Fruit fly (Drosophila melanogaster) whole organism, embryonic: ENCODE data around the gene hiro.

Experiments used
- Atf6 ChIP-seq: fragments of 200-800 bp; sonication (Bioruptor generic); IDR thresholded peaks from 2 replicates; pipeline ENCODE4 v1.3.6; 2022; ENCODE audit warnings: missing biosample characterization, missing genetic modification characterization
- CG11456 ChIP-seq: fragments of 200-800 bp; sonication (Bioruptor generic); IDR thresholded peaks from 3 replicates; pipeline ENCODE4 v1.3.6; 2022; ENCODE audit warnings: missing biosample characterization, missing genetic modification characterization
- CG12219 ChIP-seq: fragments of 200-800 bp; sonication (Bioruptor generic); optimal IDR thresholded peaks from 3 replicates; lab custom pipeline; 2018; ENCODE audit warnings: missing biosample characterization, mild to moderate bottlenecking, missing genetic modification characterization
- CG13894 ChIP-seq: fragments of 200-800 bp; sonication (Bioruptor generic); optimal IDR thresholded peaks from 3 replicates; lab custom pipeline; 2018; ENCODE audit warnings: missing biosample characterization, mild to moderate bottlenecking, missing genetic modification characterization, moderate library complexity
- CG15514 ChIP-seq: fragments of 200-800 bp; sonication (Bioruptor generic); optimal IDR thresholded peaks from 3 replicates; lab custom pipeline; 2017; ENCODE audit warnings: missing biosample characterization, missing genetic modification characterization, mild to moderate bottlenecking, moderate library complexity, missing genetic modification reagents
- CG15601 ChIP-seq: fragments of 200-800 bp; sonication (Bioruptor generic); optimal IDR thresholded peaks from 3 replicates; lab custom pipeline; 2019; ENCODE audit warnings: missing biosample characterization, mild to moderate bottlenecking, missing genetic modification characterization, moderate library complexity
- CG3163 ChIP-seq: fragments of 200-800 bp; sonication (Bioruptor generic); optimal IDR thresholded peaks from 3 replicates; lab custom pipeline; 2016; ENCODE audit warnings: missing biosample characterization, missing genetic modification characterization
- CG3281 ChIP-seq: fragments of 200-800 bp; sonication (Bioruptor generic); optimal IDR thresholded peaks from 3 replicates; lab custom pipeline; 2017; ENCODE audit warnings: missing biosample characterization, mild to moderate bottlenecking, missing genetic modification characterization
- CG33557 ChIP-seq: fragments of 200-800 bp; sonication (Bioruptor generic); optimal IDR thresholded peaks from 2 replicates; lab custom pipeline; 2019; ENCODE audit warnings: missing biosample characterization, mild to moderate bottlenecking, missing genetic modification characterization, moderate library complexity
- CG3995 ChIP-seq: fragments of 200-800 bp; sonication (Bioruptor generic); optimal IDR thresholded peaks from 3 replicates; lab custom pipeline; 2016; ENCODE audit warnings: missing biosample characterization, missing genetic modification characterization
- CG6175 ChIP-seq: fragments of 200-800 bp; sonication (Bioruptor generic); IDR thresholded peaks from 3 replicates; pipeline ENCODE4 v1.3.6; 2022; ENCODE audit warnings: missing biosample characterization, missing genetic modification characterization
- CG8089 ChIP-seq: fragments of 200-800 bp; sonication (Bioruptor generic); optimal IDR thresholded peaks from 3 replicates; lab custom pipeline; 2016; ENCODE audit warnings: missing biosample characterization, missing genetic modification characterization
- CG8281 ChIP-seq: fragments of 200-800 bp; sonication (Bioruptor generic); optimal IDR thresholded peaks from 2 replicates; lab custom pipeline; 2018; ENCODE audit warnings: missing biosample characterization, mild to moderate bottlenecking, missing genetic modification characterization, moderate library complexity
- CG9437 ChIP-seq: fragments of 200-800 bp; sonication (Bioruptor generic); optimal IDR thresholded peaks from 2 replicates; lab custom pipeline; 2018; ENCODE audit warnings: missing biosample characterization, mild to moderate bottlenecking, missing genetic modification characterization
- CG9797 ChIP-seq: fragments of 200-800 bp; sonication (Bioruptor generic); optimal IDR thresholded peaks from 3 replicates; lab custom pipeline; 2018; ENCODE audit warnings: missing biosample characterization, mild to moderate bottlenecking, missing genetic modification characterization
- Dad ChIP-seq: fragments of 200-800 bp; sonication (Bioruptor generic); optimal IDR thresholded peaks from 3 replicates; lab custom pipeline; 2016; ENCODE audit warnings: missing biosample characterization, missing genetic modification characterization
- Dp ChIP-seq: fragments of 200-800 bp; sonication (Bioruptor generic); optimal IDR thresholded peaks from 2 replicates; lab custom pipeline; 2018; ENCODE audit warnings: missing biosample characterization, mild to moderate bottlenecking, missing genetic modification characterization, moderate library complexity
- E2f1 ChIP-seq: fragments of 200-800 bp; sonication (Bioruptor generic); IDR thresholded peaks from 2 replicates; pipeline ENCODE4 v1.3.6; 2022; ENCODE audit warnings: missing biosample characterization, missing genetic modification characterization
- H2.0 ChIP-seq: fragments of 200-800 bp; sonication (Bioruptor generic); IDR thresholded peaks from 2 replicates; pipeline ENCODE4 v1.3.6; 2022; ENCODE audit warnings: missing biosample characterization, missing genetic modification characterization
- Hr78 ChIP-seq, 2 experiments: fragments of 200-800 bp in 1 of 2; fragments of >200 bp in 1 of 2; sonication (Bioruptor generic) in 1 of 2; optimal IDR thresholded peaks; 2 replicates each; lab custom pipeline; 2017 to 2019; ENCODE audit warnings: missing biosample characterization in 2 of 2, missing genetic modification characterization in 2 of 2, mild to moderate bottlenecking in 1 of 2, moderate library complexity in 1 of 2
- Hsf ChIP-seq: fragments of 200-800 bp; sonication (Bioruptor generic); optimal IDR thresholded peaks from 3 replicates; lab custom pipeline; 2016; ENCODE audit warnings: missing biosample characterization, missing genetic modification characterization
- Med ChIP-seq: fragments of 200-800 bp; sonication (Bioruptor generic); peaks from one replicate; lab custom pipeline; 2016; ENCODE audit warnings: missing biosample characterization, missing genetic modification characterization, mild to moderate bottlenecking, inconsistent platforms, moderate library complexity
- Mrtf ChIP-seq: fragments of 200-800 bp; sonication (Bioruptor generic); IDR thresholded peaks from 3 replicates; pipeline ENCODE4 v1.3.6; 2022; ENCODE audit warnings: missing biosample characterization, missing genetic modification characterization
- NC2α ChIP-seq: fragments of 200-800 bp; sonication (Bioruptor generic); optimal IDR thresholded peaks from 2 replicates; lab custom pipeline; 2016; ENCODE audit warnings: missing biosample characterization, missing genetic modification characterization
- Taf1 ChIP-seq: fragments of 200-800 bp; sonication (Bioruptor generic); IDR thresholded peaks from 2 replicates; pipeline ENCODE4 v1.3.6; 2022; ENCODE audit warnings: missing biosample characterization, missing genetic modification characterization
- abd-A ChIP-seq: fragments of 200-800 bp; sonication (Bioruptor generic); optimal IDR thresholded peaks from 3 replicates; lab custom pipeline; 2019; ENCODE audit warnings: missing biosample characterization, mild to moderate bottlenecking, missing genetic modification characterization, moderate library complexity
- al ChIP-seq: fragments of 200-800 bp; sonication (Bioruptor generic); IDR thresholded peaks from 2 replicates; pipeline ENCODE4 v1.3.6; 2022; ENCODE audit warnings: missing biosample characterization, missing genetic modification characterization
- bbx ChIP-seq: fragments of 200-800 bp; sonication (Bioruptor generic); IDR thresholded peaks from 2 replicates; pipeline ENCODE4 v1.3.6; 2022; ENCODE audit warnings: missing biosample characterization, missing genetic modification characterization; ENCODE audit not compliant: partially characterized antibody
- caup ChIP-seq: fragments of 200-800 bp; sonication (Bioruptor generic); optimal IDR thresholded peaks from 3 replicates; lab custom pipeline; 2017; ENCODE audit warnings: missing biosample characterization, mild to moderate bottlenecking, missing genetic modification characterization, moderate library complexity; ENCODE audit not compliant: severe bottlenecking
- ci ChIP-seq: fragments of 200-800 bp; sonication (Bioruptor generic); IDR thresholded peaks from 3 replicates; pipeline ENCODE4 v1.3.6; 2022; ENCODE audit warnings: missing biosample characterization, missing genetic modification characterization
- ewg ChIP-seq: fragments of 200-800 bp; sonication (Bioruptor generic); optimal IDR thresholded peaks from 3 replicates; lab custom pipeline; 2017; ENCODE audit warnings: mild to moderate bottlenecking, missing biosample characterization, missing genetic modification reagents, missing genetic modification characterization
- gcm ChIP-seq: fragments of 200-800 bp; sonication (Bioruptor generic); optimal IDR thresholded peaks from 2 replicates; lab custom pipeline; 2019; ENCODE audit warnings: missing biosample characterization, mild to moderate bottlenecking, missing genetic modification characterization, moderate library complexity
- gsb-n ChIP-seq: fragments of 200-800 bp; sonication (Bioruptor generic); optimal IDR thresholded peaks from 3 replicates; lab custom pipeline; 2018; ENCODE audit warnings: missing biosample characterization, mild to moderate bottlenecking, missing genetic modification characterization
- gt ChIP-seq: fragments of 200-800 bp; sonication (Bioruptor generic); IDR thresholded peaks from 2 replicates; pipeline ENCODE4 v1.3.6; 2022; ENCODE audit warnings: missing biosample characterization, missing genetic modification characterization
- hkb ChIP-seq, 2 experiments: fragments of 200-800 bp in 1 of 2; fragments of >200 bp in 1 of 2; sonication (Bioruptor generic) in 1 of 2; IDR thresholded peaks in 1 of 2; optimal IDR thresholded peaks in 1 of 2; 2 replicates each; pipeline versions ENCODE4 v1.3.6 to Lab custom; 2017 to 2022; ENCODE audit warnings: missing biosample characterization in 1 of 2, missing genetic modification characterization in 1 of 2
- ind ChIP-seq: fragments of 200-800 bp; sonication (Bioruptor generic); optimal IDR thresholded peaks from 3 replicates; lab custom pipeline; 2016; ENCODE audit warnings: missing biosample characterization, missing genetic modification characterization
- jing ChIP-seq: fragments of 200-800 bp; sonication (Bioruptor generic); optimal IDR thresholded peaks from 2 replicates; lab custom pipeline; 2018; ENCODE audit warnings: missing biosample characterization, mild to moderate bottlenecking, missing genetic modification characterization
- klu ChIP-seq: fragments of 200-800 bp; sonication (Bioruptor generic); IDR thresholded peaks from 2 replicates; pipeline ENCODE4 v1.3.6; 2022; ENCODE audit warnings: missing biosample characterization, missing genetic modification characterization
- lmd ChIP-seq: fragments of 200-800 bp; sonication (Bioruptor generic); IDR thresholded peaks from 2 replicates; pipeline ENCODE4 v1.3.6; 2022; ENCODE audit warnings: missing biosample characterization, missing genetic modification characterization
- mirr ChIP-seq: fragments of 200-800 bp; sonication (Bioruptor generic); optimal IDR thresholded peaks from 3 replicates; lab custom pipeline; 2018; ENCODE audit warnings: missing biosample characterization, mild to moderate bottlenecking, missing genetic modification characterization
- nom ChIP-seq: fragments of 200-800 bp; sonication (Bioruptor generic); optimal IDR thresholded peaks from 2 replicates; lab custom pipeline; 2017; ENCODE audit warnings: missing biosample characterization, missing genetic modification characterization, mild to moderate bottlenecking, moderate library complexity, missing genetic modification reagents
- oc ChIP-seq: fragments of 200-800 bp; sonication (Bioruptor generic); optimal IDR thresholded peaks from 2 replicates; lab custom pipeline; 2018; ENCODE audit warnings: missing biosample characterization, mild to moderate bottlenecking, missing genetic modification characterization, moderate library complexity
- org-1 ChIP-seq: fragments of 200-800 bp; sonication (Bioruptor generic); optimal IDR thresholded peaks from 2 replicates; lab custom pipeline; 2017; ENCODE audit warnings: missing biosample characterization, missing genetic modification characterization
- sob ChIP-seq: fragments of 200-800 bp; sonication (Bioruptor generic); IDR thresholded peaks from 2 replicates; pipeline ENCODE4 v1.3.6; 2022; ENCODE audit warnings: missing biosample characterization, missing genetic modification characterization
- z ChIP-seq: fragments of 200-800 bp; sonication (Bioruptor generic); IDR thresholded peaks from 3 replicates; pipeline ENCODE4 v1.3.6; 2022; ENCODE audit warnings: missing biosample characterization, missing genetic modification characterization

hiro gene

dm6 chr3L:724518-725341 is 37.0 kb upstream of the hiro start (continued):
- TF ChIP-seq CG9437 (GFP tag; lab: Kevin White, UChicago) (peak; percentile 80), bbx (no peak), H2.0 (peak; percentile 92), Mrtf (peak; percentile 88), CG3163 (GFP tag; lab: Kevin White, UChicago) (peak; percentile 74), CG6175 (GFP tag; lab: Robert Waterston, UW) (0 out of 3 replicates have a peak, but pooled peaks have one; percentile 35), CG11456 (GFP tag; lab: Robert Waterston, UW) (peak; percentile 80), gt (GFP tag; lab: Robert Waterston, UW) (peak; percentile 92), CG15601 (tag; lab: Kevin White, UChicago) (peak; percentile 95)

dm6 chr3L:723654-724461 is 36.1 kb upstream of the hiro start:
- no peak for TF ChIP-seq jing (GFP tag; lab: Kevin White, UChicago)
- TF ChIP-seq caup (GFP tag; lab: Kevin White, UChicago), result no peak
- TF ChIP-seq oc (tag; lab: Kevin White, UChicago), result peak; percentile 82
- TF ChIP-seq ewg, result no peak
- peak; percentile 83 for TF ChIP-seq abd-A (tag; lab: Kevin White, UChicago)
- TF ChIP-seq Atf6 (GFP tag; lab: Robert Waterston, UW), result no peak
- no peak for TF ChIP-seq mirr
- TF ChIP-seq lmd (GFP tag; lab: Robert Waterston, UW), result no peak
- no peak for TF ChIP-seq CG12219 (GFP tag; lab: Kevin White, UChicago)
- no peak for TF ChIP-seq org-1 (GFP tag; lab: Kevin White, UChicago)
- no peak for TF ChIP-seq sob (GFP tag; lab: Robert Waterston, UW)
- peak; percentile 91 for TF ChIP-seq gcm (GFP tag; lab: Kevin White, UChicago)
- no peak for TF ChIP-seq klu (GFP tag; lab: Robert Waterston, UW)
- no peak for TF ChIP-seq CG13894 (tag; lab: Kevin White, UChicago)
- TF ChIP-seq Dp, result no peak
- no peak for TF ChIP-seq CG15514 (GFP tag; lab: Kevin White, UChicago)
- TF ChIP-seq CG8281 (tag; lab: Kevin White, UChicago), result peak; percentile 57
- no peak for TF ChIP-seq Med (GFP tag; lab: Kevin White, UChicago)
- TF ChIP-seq Hr78 (GFP tag; optimal IDR thresholded peaks at IDR 0.05; lab: Kevin White, UChicago), result peak in 1 of 2 experiments; percentile 53
- TF ChIP-seq ci, result no peak
- no peak for TF ChIP-seq CG33557 (GFP tag; lab: Kevin White, UChicago)
- TF ChIP-seq gsb-n (tag; lab: Kevin White, UChicago), result peak; percentile 50
- no peak for TF ChIP-seq CG3995 (GFP tag; lab: Kevin White, UChicago)

dm6 chr3L:722386-722785 is 34.6 kb upstream of the hiro start:
- TF ChIP-seq Atf6 (GFP tag; lab: Robert Waterston, UW), result peak; percentile 42; the same call in 1 of the 2 replicates
- TF ChIP-seq z (GFP tag; lab: Robert Waterston, UW), result no peak
- no peak for TF ChIP-seq hkb (optimal IDR thresholded peaks at IDR 0.05; lab: Kevin White, UChicago)
- peak; percentile 41; the same call in 1 of the 2 replicates for TF ChIP-seq hkb (GFP tag; IDR thresholded peaks at IDR 0.05; lab: Robert Waterston, UW)
- TF ChIP-seq nom (GFP tag; lab: Kevin White, UChicago), result no peak
- TF ChIP-seq Dad, result no peak
- TF ChIP-seq al (GFP tag; lab: Robert Waterston, UW), result 0 out of 2 replicates have a peak, but pooled peaks have one; percentile 19
- TF ChIP-seq CG15601 (tag; lab: Kevin White, UChicago), result no peak
- no peak for TF ChIP-seq Hsf (GFP tag; lab: Kevin White, UChicago)
- peak; percentile 26; the same call in 1 of the 2 replicates for TF ChIP-seq E2f1 (GFP tag; lab: Robert Waterston, UW)
- no peak for TF ChIP-seq CG9797 (GFP tag; lab: Kevin White, UChicago)
- TF ChIP-seq CG8089 (GFP tag; lab: Kevin White, UChicago), result no peak
- no peak for TF ChIP-seq CG3281 (GFP tag; lab: Kevin White, UChicago)
- TF ChIP-seq Taf1, result no peak; the same call in 1 of the 2 replicates
- peak; percentile 14 for TF ChIP-seq ind (GFP tag; lab: Kevin White, UChicago)
- no peak for TF ChIP-seq NC2α (GFP tag; lab: Kevin White, UChicago)
